Worm (Caenorhabditis elegans): ENCODE measurements around the gene pdf-2.

The pdf-2 gene

DNA sequence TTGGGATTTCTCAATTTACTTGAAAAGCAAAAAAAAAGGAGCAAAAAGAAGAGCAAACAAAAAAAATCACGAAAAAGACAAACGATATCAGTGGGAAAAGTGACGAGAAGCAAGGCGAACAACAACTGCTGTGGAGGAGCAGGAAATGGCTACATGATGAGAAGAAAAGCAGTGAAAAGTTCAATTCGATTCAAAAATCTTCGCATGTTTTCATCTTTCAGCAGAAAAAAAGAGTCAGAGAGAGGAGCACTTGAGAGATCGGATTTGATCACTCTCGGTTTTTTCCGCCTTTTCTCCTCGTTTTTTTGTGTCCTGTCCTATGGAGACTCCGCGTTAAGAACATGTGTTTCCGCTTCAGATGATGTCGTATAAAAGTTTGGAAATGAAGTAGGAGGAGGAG, 24.3 kb upstream of the pdf-2 start (continued):
- TF ChIP-seq ces-1 (GFP tag; optimal IDR thresholded peaks at IDR 0.05) = no peak
- TF ChIP-seq zip-4 (GFP tag; optimal IDR thresholded peaks at IDR 0.05) = no peak
- TF ChIP-seq lsy-2 (tag; optimal IDR thresholded peaks at IDR 0.05) = peak in 1 of 2 experiments; percentile 27
- TF ChIP-seq ama-1 (optimal IDR thresholded peaks at IDR 0.05) = no peak
- TF ChIP-seq nhr-11 (tag; optimal IDR thresholded peaks at IDR 0.05) = no peak
- TF ChIP-seq ztf-11 (tag; optimal IDR thresholded peaks at IDR 0.05) = no peak
- no peak for TF ChIP-seq sup-37 (GFP tag; optimal IDR thresholded peaks at IDR 0.05)
- TF ChIP-seq hlh-4 (tag; optimal IDR thresholded peaks at IDR 0.05) = no peak
- TF ChIP-seq nhr-47 (tag; optimal IDR thresholded peaks at IDR 0.05) = no peak
- TF ChIP-seq blmp-1 (tag; optimal IDR thresholded peaks at IDR 0.05) = no peak
- no peak for TF ChIP-seq efl-1 (optimal IDR thresholded peaks at IDR 0.05)
- TF ChIP-seq efl-1 (GFP tag; optimal IDR thresholded peaks at IDR 0.05 in 1 of 2) = peak in 1 of 2 experiments; percentile 40
- TF ChIP-seq Y116A8C.19 (tag; optimal IDR thresholded peaks at IDR 0.05; ENCODE audit: borderline replicate concordance) = no peak
- TF ChIP-seq mdl-1 (tag; optimal IDR thresholded peaks at IDR 0.05) = no peak
- no peak for TF ChIP-seq aha-1 (tag; optimal IDR thresholded peaks at IDR 0.05)
- no peak for TF ChIP-seq fkh-8 (tag; optimal IDR thresholded peaks at IDR 0.05)
- no peak for TF ChIP-seq ceh-8 (GFP tag; optimal IDR thresholded peaks at IDR 0.05)
- TF ChIP-seq efl-3 (GFP tag; optimal IDR thresholded peaks at IDR 0.05) = no peak
- no peak for TF ChIP-seq unc-130 (tag; optimal IDR thresholded peaks at IDR 0.05)
- TF ChIP-seq lin-13 (GFP tag; optimal IDR thresholded peaks at IDR 0.05) = no peak
- TF ChIP-seq nhr-85 (tag) = no peak
- TF ChIP-seq hlh-17 (GFP tag; optimal IDR thresholded peaks at IDR 0.05; ENCODE audit: borderline replicate concordance) = no peak
- no peak for TF ChIP-seq C04F5.9 (tag; optimal IDR thresholded peaks at IDR 0.05)
- TF ChIP-seq snu-23 (GFP tag; optimal IDR thresholded peaks at IDR 0.05) = peak; percentile 17
- no peak for TF ChIP-seq unc-62 (GFP tag; optimal IDR thresholded peaks at IDR 0.05)
- no peak for TF ChIP-seq swsn-7 (tag; optimal IDR thresholded peaks at IDR 0.05)
- TF ChIP-seq ceh-90 (tag; optimal IDR thresholded peaks at IDR 0.05) = no peak
- no peak for TF ChIP-seq sptf-1 (tag; optimal IDR thresholded peaks at IDR 0.05)
- TF ChIP-seq mep-1 (tag; optimal IDR thresholded peaks at IDR 0.05) = no peak
- TF ChIP-seq sox-4 (tag; optimal IDR thresholded peaks at IDR 0.05) = no peak
- no peak for TF ChIP-seq ceh-88 (GFP tag; IDR thresholded peaks at IDR 0.05)
- no peak for TF ChIP-seq nhr-237 (tag; optimal IDR thresholded peaks at IDR 0.05)
- peak; percentile 86 for TF ChIP-seq lin-14 (GFP tag; optimal IDR thresholded peaks at IDR 0.05)
- TF ChIP-seq F16B12.6 (tag; optimal IDR thresholded peaks at IDR 0.05) = no peak
- TF ChIP-seq pqm-1 (tag; optimal IDR thresholded peaks at IDR 0.05) = no peak

DNA sequence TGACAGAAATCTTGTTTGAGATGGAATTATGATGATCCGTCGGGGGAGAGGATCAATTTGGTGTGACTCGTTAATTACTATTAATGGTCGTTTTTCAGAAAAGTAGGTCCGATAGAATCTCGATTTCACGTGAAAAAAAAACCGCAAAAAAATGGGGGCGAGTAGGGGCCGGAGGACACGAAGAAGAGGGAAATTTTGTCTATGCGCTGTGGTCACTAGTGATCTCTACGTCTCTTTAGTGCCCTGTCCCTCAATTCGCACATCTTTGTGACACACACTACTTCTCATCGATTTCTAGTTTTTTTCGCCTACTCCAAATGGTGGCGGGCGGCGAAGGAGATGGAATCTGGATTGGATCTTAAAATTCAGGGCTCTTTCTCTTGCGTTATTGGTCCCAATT, 22.6 kb upstream of the pdf-2 start:
- TF ChIP-seq ceh-82 (tag; optimal IDR thresholded peaks at IDR 0.05) = peak in 1 of 3 experiments; percentile 41
- TF ChIP-seq mef-2 (tag; optimal IDR thresholded peaks at IDR 0.05) = no peak
- no peak for TF ChIP-seq unc-98 (GFP tag; IDR thresholded peaks at IDR 0.05)
- peak; percentile 12 for TF ChIP-seq snu-23 (GFP tag; optimal IDR thresholded peaks at IDR 0.05)
- TF ChIP-seq nhr-28 (tag; optimal IDR thresholded peaks at IDR 0.05) = no peak
- TF ChIP-seq skn-1 (tag; optimal IDR thresholded peaks at IDR 0.05) = peak; percentile 42
- no peak for TF ChIP-seq lsy-2 (tag; optimal IDR thresholded peaks at IDR 0.05)
- TF ChIP-seq grh-1 (GFP tag; IDR thresholded peaks at IDR 0.05) = no peak
- no peak for TF ChIP-seq C16A3.4 (tag; optimal IDR thresholded peaks at IDR 0.05)
- peak; percentile 49 for TF ChIP-seq lin-14 (GFP tag; optimal IDR thresholded peaks at IDR 0.05)

DNA sequence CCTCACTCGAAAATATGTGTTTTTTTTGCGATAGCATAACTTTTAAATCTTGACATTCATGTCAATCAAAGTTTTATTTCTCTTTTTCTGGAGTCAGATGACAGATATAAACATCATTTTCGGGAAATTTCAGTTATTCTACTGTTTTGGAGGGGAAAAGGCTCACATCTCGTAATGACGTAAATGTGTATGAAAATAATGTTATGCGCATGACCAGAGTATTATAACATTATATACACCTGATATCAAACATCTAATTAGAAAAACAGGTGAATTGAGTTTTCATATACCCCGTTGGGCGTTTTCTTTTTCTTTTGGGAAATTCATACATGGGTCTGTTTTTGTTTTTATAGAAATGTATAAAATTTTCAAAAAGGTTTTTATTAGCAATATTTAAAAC, 18.9 kb upstream of the pdf-2 start:
- TF ChIP-seq fkh-8 (tag; optimal IDR thresholded peaks at IDR 0.05) (peak; percentile 85), nhr-11 (tag; optimal IDR thresholded peaks at IDR 0.05) (no peak), mab-9 (GFP tag; IDR thresholded peaks at IDR 0.05) (no peak), tlp-1 (tag; optimal IDR thresholded peaks at IDR 0.05) (no peak), sup-37 (GFP tag; optimal IDR thresholded peaks at IDR 0.05) (no peak), nhr-47 (tag; optimal IDR thresholded peaks at IDR 0.05) (peak; percentile 33), ceh-8 (GFP tag; optimal IDR thresholded peaks at IDR 0.05) (peak; percentile 58), nhr-84 (tag; optimal IDR thresholded peaks at IDR 0.05) (no peak), sptf-1 (tag; optimal IDR thresholded peaks at IDR 0.05) (no peak), lsy-2 (tag; optimal IDR thresholded peaks at IDR 0.05) (no peak), lin-35 (GFP tag; optimal IDR thresholded peaks at IDR 0.05) (no peak), nhr-76 (tag; optimal IDR thresholded peaks at IDR 0.05) (no peak), dsc-1 (tag; optimal IDR thresholded peaks at IDR 0.05) (peak; percentile 23), nhr-90 (tag; optimal IDR thresholded peaks at IDR 0.05; ENCODE audit: poor library complexity) (no peak), zag-1 (tag; optimal IDR thresholded peaks at IDR 0.05) (no peak), ztf-4 (tag; optimal IDR thresholded peaks at IDR 0.05) (no peak), lin-14 (GFP tag; optimal IDR thresholded peaks at IDR 0.05) (peak; percentile 5), lin-15B (tag; optimal IDR thresholded peaks at IDR 0.05) (no peak), nhr-77 (tag; optimal IDR thresholded peaks at IDR 0.05) (no peak)

Data from whole organism, L1 larva.